Fruit fly (Drosophila melanogaster) Kc167 (cell line): ENCODE results near the gene NANS.
A peak's percentile ranks its signal among the peaks of the same experiment; 100 is the strongest.
"Not testable (repeated sequence)": the region's sequence is repeated elsewhere in the genome, so short reads cannot be mapped to it uniquely, and the experiment has no call there.

ENCODE experiments used
- Myc ChIP-seq: fragments of >200 bp; optimal IDR thresholded peaks from 2 replicates; lab custom pipeline; 2017; ENCODE audit warnings: missing external identifiers
- Sin3A ChIP-seq: fragments of >200 bp; optimal IDR thresholded peaks from 2 replicates; lab custom pipeline; 2018; ENCODE audit warnings: missing external identifiers
- h ChIP-seq: fragments of >200 bp; optimal IDR thresholded peaks from 3 replicates; lab custom pipeline; 2018; ENCODE audit warnings: missing external identifiers
- insv ChIP-seq: fragments of >200 bp; optimal IDR thresholded peaks from 3 replicates; lab custom pipeline; 2018; ENCODE audit warnings: missing external identifiers
- psq ChIP-seq: fragments of >200 bp; optimal IDR thresholded peaks from 2 replicates; lab custom pipeline; 2017; ENCODE audit warnings: missing external identifiers

Gene NANS

dm6 chr3R:12459879-12460522 is 33.6 kb downstream of the NANS start, which contains the start of the genes CG5961 and Polr3C:
Gene CG5961, minus strand, starts transcription at chr3R:12460294.
Gene Polr3C, plus strand, starts transcription at chr3R:12460414.
- TF ChIP-seq psq (lab: Kevin White, UChicago) (peak; percentile 69), insv (lab: Kevin White, UChicago) (no peak)

- not testable (repeated sequence) for TF ChIP-seq insv, psq, h (lab: Kevin White, UChicago)
These were observed 38.8 kb downstream of the NANS start, which contains the start of gene CG5608 for dm6 chr3R:12465198-12465597. Gene CG5608, minus strand, starts transcription at chr3R:12465298.

dm6 chr3R:12467675-12468074 is 41.3 kb downstream of the NANS start, which contains the start of gene Hsp70Ba:
Gene Hsp70Ba, minus strand, starts transcription at chr3R:12467776.
- TF ChIP-seq Myc, Sin3A, psq (lab: Kevin White, UChicago): not testable (repeated sequence)
